Fruit fly (Drosophila melanogaster) whole organism, prepupa: ENCODE measurements around the gene CG8326.

Experiments used
- Blimp-1 ChIP-seq: fragments of 200-800 bp; sonication (Bioruptor generic); optimal IDR thresholded peaks from 3 replicates; lab custom pipeline; 2017; ENCODE audit warnings: missing biosample characterization, missing genetic modification characterization, mild to moderate bottlenecking, moderate library complexity, missing genetic modification reagents
- CG10631 ChIP-seq: fragments of 200-800 bp; sonication (Bioruptor generic); optimal IDR thresholded peaks from 2 replicates; lab custom pipeline; 2016; ENCODE audit warnings: missing biosample characterization, missing genetic modification characterization
- CG11294 ChIP-seq: fragments of 200-800 bp; sonication (Bioruptor generic); IDR thresholded peaks from 2 replicates; pipeline ENCODE4 v1.3.6; 2022; ENCODE audit warnings: missing biosample characterization, missing genetic modification characterization
- CG11762 ChIP-seq: fragments of 200-800 bp; sonication (Bioruptor generic); optimal IDR thresholded peaks from 3 replicates; lab custom pipeline; 2016; ENCODE audit warnings: missing biosample characterization, missing genetic modification characterization; ENCODE audit not compliant: insufficient read depth
- CG11902 ChIP-seq: fragments of 200-800 bp; sonication (Bioruptor generic); optimal IDR thresholded peaks from 3 replicates; lab custom pipeline; 2016; ENCODE audit warnings: missing biosample characterization, missing genetic modification characterization
- CG15336 ChIP-seq: fragments of 200-800 bp; sonication (Bioruptor generic); IDR thresholded peaks from 2 replicates; pipeline ENCODE4 v1.3.6; 2022; ENCODE audit warnings: missing biosample characterization, missing genetic modification characterization
- CG1621 ChIP-seq: fragments of 200-800 bp; sonication (Bioruptor generic); optimal IDR thresholded peaks from 3 replicates; lab custom pipeline; 2018; ENCODE audit warnings: missing biosample characterization, mild to moderate bottlenecking, missing genetic modification characterization
- CG16779 ChIP-seq: fragments of 200-800 bp; sonication (Bioruptor generic); optimal IDR thresholded peaks from 3 replicates; lab custom pipeline; 2017; ENCODE audit warnings: missing biosample characterization, mild to moderate bottlenecking, missing genetic modification characterization
- CG3032 ChIP-seq: fragments of 200-800 bp; optimal IDR thresholded peaks from 2 replicates; lab custom pipeline; 2019; ENCODE audit warnings: missing biosample characterization, mild to moderate bottlenecking, missing genetic modification characterization, moderate library complexity
- CG31627 ChIP-seq: fragments of 200-800 bp; sonication (Bioruptor generic); optimal IDR thresholded peaks from 3 replicates; lab custom pipeline; 2016; ENCODE audit warnings: missing biosample characterization, missing genetic modification characterization
- CG34406 ChIP-seq: fragments of 200-800 bp; sonication (Bioruptor generic); optimal IDR thresholded peaks from 3 replicates; lab custom pipeline; 2016; ENCODE audit warnings: missing biosample characterization, missing genetic modification characterization
- CG3919 ChIP-seq: fragments of 200-800 bp; sonication (Bioruptor generic); optimal IDR thresholded peaks from 3 replicates; lab custom pipeline; 2016; ENCODE audit warnings: missing biosample characterization, missing genetic modification characterization
- CG6276 ChIP-seq: fragments of 200-800 bp; sonication (Bioruptor generic); optimal IDR thresholded peaks from 2 replicates; lab custom pipeline; 2017; ENCODE audit warnings: missing biosample characterization, mild to moderate bottlenecking, missing genetic modification characterization
- CG6792 ChIP-seq: fragments of 200-800 bp; sonication (Bioruptor generic); optimal IDR thresholded peaks from 3 replicates; lab custom pipeline; 2016; ENCODE audit warnings: missing biosample characterization, missing genetic modification characterization
- CG6808 ChIP-seq: fragments of 200-800 bp; sonication (Bioruptor generic); optimal IDR thresholded peaks from 3 replicates; lab custom pipeline; 2017; ENCODE audit warnings: missing biosample characterization, missing genetic modification characterization, mild to moderate bottlenecking, moderate library complexity, missing genetic modification reagents
- CG6854 ChIP-seq: fragments of 200-800 bp; sonication (Bioruptor generic); optimal IDR thresholded peaks from 2 replicates; lab custom pipeline; 2017; ENCODE audit warnings: missing biosample characterization, mild to moderate bottlenecking, missing genetic modification characterization
- CG7368 ChIP-seq: fragments of 200-800 bp; sonication (Bioruptor generic); optimal IDR thresholded peaks from 3 replicates; lab custom pipeline; 2016; ENCODE audit warnings: missing biosample characterization, missing genetic modification characterization
- CG8119 ChIP-seq: fragments of 200-800 bp; sonication (Bioruptor generic); IDR thresholded peaks from 3 replicates; pipeline ENCODE4 v1.3.6; 2022; ENCODE audit warnings: missing biosample characterization, missing genetic modification characterization
- CG8319 ChIP-seq: fragments of 200-800 bp; sonication (Bioruptor generic); optimal IDR thresholded peaks from 3 replicates; lab custom pipeline; 2016; ENCODE audit warnings: missing biosample characterization, missing genetic modification characterization
- CG9139 ChIP-seq: fragments of 200-800 bp; sonication (Bioruptor generic); optimal IDR thresholded peaks from 3 replicates; lab custom pipeline; 2017; ENCODE audit warnings: missing biosample characterization, mild to moderate bottlenecking, missing genetic modification characterization
- Eip78C ChIP-seq: fragments of 200-800 bp; sonication (Bioruptor generic); peaks from one replicate; lab custom pipeline; 2016; ENCODE audit warnings: missing biosample characterization, missing genetic modification characterization
- Eip93F ChIP-seq: fragments of 200-800 bp; sonication (Bioruptor generic); optimal IDR thresholded peaks from 2 replicates; lab custom pipeline; 2016; ENCODE audit warnings: missing biosample characterization, mild to moderate bottlenecking, missing genetic modification characterization
- Ets96B ChIP-seq: fragments of 200-800 bp; optimal IDR thresholded peaks from 2 replicates; lab custom pipeline; 2019; ENCODE audit warnings: missing biosample characterization, mild to moderate bottlenecking, missing genetic modification characterization, moderate library complexity
- Gug ChIP-seq: fragments of 200-800 bp; sonication (Bioruptor generic); IDR thresholded peaks from 2 replicates; pipeline ENCODE4 v1.3.6; 2022; ENCODE audit warnings: missing biosample characterization, missing genetic modification characterization
- Hr38 ChIP-seq: sonication (Bioruptor generic); optimal IDR thresholded peaks from 2 replicates; lab custom pipeline; 2016; ENCODE audit warnings: missing biosample characterization, missing genetic modification characterization
- Hr39 ChIP-seq: fragments of 200-800 bp; sonication (Bioruptor generic); optimal IDR thresholded peaks from 2 replicates; lab custom pipeline; 2016; ENCODE audit warnings: missing biosample characterization, missing genetic modification characterization
- Hr4 ChIP-seq: fragments of 200-800 bp; sonication (Bioruptor generic); optimal IDR thresholded peaks from 3 replicates; lab custom pipeline; 2016; ENCODE audit warnings: missing biosample characterization, missing genetic modification characterization
- Lpt ChIP-seq: fragments of 200-800 bp; sonication (Bioruptor generic); optimal IDR thresholded peaks from 3 replicates; lab custom pipeline; 2016; ENCODE audit warnings: missing biosample characterization, missing genetic modification characterization
- Met ChIP-seq: fragments of 200-800 bp; sonication (Bioruptor generic); optimal IDR thresholded peaks from 3 replicates; lab custom pipeline; 2016; ENCODE audit warnings: missing biosample characterization, missing genetic modification characterization
- Smox ChIP-seq: fragments of 200-800 bp; sonication (Bioruptor generic); optimal IDR thresholded peaks from 3 replicates; lab custom pipeline; 2016; ENCODE audit warnings: missing biosample characterization, missing genetic modification characterization
- Sox102F ChIP-seq: fragments of 200-800 bp; sonication (Bioruptor generic); optimal IDR thresholded peaks from 2 replicates; lab custom pipeline; 2016; ENCODE audit warnings: missing biosample characterization, mild to moderate bottlenecking, missing genetic modification characterization
- Sox14 ChIP-seq: fragments of 200-800 bp; sonication (Bioruptor generic); optimal IDR thresholded peaks from 3 replicates; lab custom pipeline; 2016; ENCODE audit warnings: missing biosample characterization, missing genetic modification characterization
- Sox15 ChIP-seq: fragments of 200-800 bp; sonication (Bioruptor generic); optimal IDR thresholded peaks from 3 replicates; lab custom pipeline; 2016; ENCODE audit warnings: missing biosample characterization, missing genetic modification characterization
- achi ChIP-seq: fragments of 200-800 bp; sonication (Bioruptor generic); optimal IDR thresholded peaks from 3 replicates; lab custom pipeline; 2016; ENCODE audit warnings: missing biosample characterization, missing genetic modification characterization
- cyc ChIP-seq: fragments of 200-800 bp; sonication (Bioruptor generic); optimal IDR thresholded peaks from 3 replicates; lab custom pipeline; 2016; ENCODE audit warnings: missing biosample characterization, missing genetic modification characterization
- dac ChIP-seq: fragments of 200-800 bp; sonication (Bioruptor generic); optimal IDR thresholded peaks from 2 replicates; lab custom pipeline; 2017; ENCODE audit warnings: missing biosample characterization, mild to moderate bottlenecking, missing genetic modification characterization
- dsx ChIP-seq: fragments of 200-800 bp; optimal IDR thresholded peaks from 3 replicates; lab custom pipeline; 2019; ENCODE audit warnings: missing biosample characterization, mild to moderate bottlenecking, missing genetic modification characterization, moderate library complexity; ENCODE audit not compliant: poor library complexity, severe bottlenecking
- eg ChIP-seq: fragments of 200-800 bp; sonication (Bioruptor generic); IDR thresholded peaks from 3 replicates; pipeline ENCODE4 v1.3.6; 2022; ENCODE audit warnings: missing biosample characterization, missing genetic modification characterization
- fkh ChIP-seq: fragments of 200-800 bp; sonication (Bioruptor generic); optimal IDR thresholded peaks from 3 replicates; lab custom pipeline; 2017; ENCODE audit warnings: missing biosample characterization, mild to moderate bottlenecking, missing genetic modification characterization, moderate library complexity
- lz ChIP-seq: fragments of 200-800 bp; sonication (Bioruptor generic); optimal IDR thresholded peaks from 3 replicates; lab custom pipeline; 2016; ENCODE audit warnings: missing biosample characterization, missing genetic modification characterization
- net ChIP-seq: fragments of 200-800 bp; sonication (Bioruptor generic); optimal IDR thresholded peaks from 3 replicates; lab custom pipeline; 2016; ENCODE audit warnings: missing biosample characterization, missing genetic modification characterization
- pdm3 ChIP-seq: fragments of 200-800 bp; sonication (Bioruptor generic); optimal IDR thresholded peaks from 3 replicates; lab custom pipeline; 2016; ENCODE audit warnings: missing biosample characterization, missing genetic modification characterization
- salr ChIP-seq, 2 experiments: fragments of 200-800 bp; sonication (Bioruptor generic); optimal IDR thresholded peaks; 3 replicates each; lab custom pipeline; 2016 to 2018; ENCODE audit warnings: missing biosample characterization in 2 of 2, missing genetic modification characterization in 2 of 2, mild to moderate bottlenecking in 1 of 2
- spab ChIP-seq: fragments of 200-800 bp; sonication (Bioruptor generic); optimal IDR thresholded peaks from 2 replicates; lab custom pipeline; 2017; ENCODE audit warnings: missing biosample characterization, mild to moderate bottlenecking, missing genetic modification characterization, missing genetic modification reagents
- ss ChIP-seq, 2 experiments: fragments of 200-800 bp; sonication (Bioruptor generic); optimal IDR thresholded peaks; 2 replicates in 1 of 2; 3 replicates in 1 of 2; lab custom pipeline; 2017 to 2018; ENCODE audit warnings: mild to moderate bottlenecking in 2 of 2, missing biosample characterization in 2 of 2, missing genetic modification characterization in 2 of 2, moderate library complexity in 1 of 2
- svp ChIP-seq: fragments of 200-800 bp; sonication (Bioruptor generic); peaks from one replicate; lab custom pipeline; 2016; ENCODE audit warnings: missing biosample characterization, missing genetic modification characterization
- topi ChIP-seq: fragments of 200-800 bp; sonication (Bioruptor generic); optimal IDR thresholded peaks from 3 replicates; lab custom pipeline; 2016; ENCODE audit warnings: missing biosample characterization, missing genetic modification characterization
- vri ChIP-seq: fragments of 200-800 bp; sonication (Bioruptor generic); optimal IDR thresholded peaks from 3 replicates; lab custom pipeline; 2016; ENCODE audit warnings: missing biosample characterization, mild to moderate bottlenecking, missing genetic modification characterization

The CG8326 gene

DNA sequence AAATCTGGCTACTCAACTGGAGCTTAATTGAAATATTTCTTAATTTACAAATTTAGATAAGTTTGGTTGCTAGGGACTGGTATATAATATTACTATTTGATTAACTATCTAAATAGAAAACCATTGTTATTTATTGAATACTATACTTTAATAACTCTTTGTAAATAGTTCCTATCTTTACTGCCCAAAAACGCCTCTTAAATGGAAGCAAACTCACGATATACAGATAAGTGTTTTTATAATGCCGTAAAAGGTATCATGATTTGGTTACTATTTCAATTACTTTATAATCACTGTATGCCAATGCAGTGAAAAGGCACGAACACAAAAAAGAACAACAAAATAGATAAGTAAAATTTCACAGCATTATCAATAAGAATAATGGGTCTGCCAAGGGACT is 3.5 kb downstream of the CG8326 start:
- TF ChIP-seq CG34406 (no peak), salr (GFP tag; optimal IDR thresholded peaks at IDR 0.05; lab: Kevin White, UChicago) (no peak), Eip93F (GFP tag; lab: Kevin White, UChicago) (no peak), pdm3 (GFP tag; lab: Kevin White, UChicago) (no peak), Sox14 (GFP tag; lab: Kevin White, UChicago) (no peak), CG11902 (GFP tag; lab: Kevin White, UChicago) (no peak), Lpt (no peak), Met (no peak), Blimp-1 (GFP tag; lab: Kevin White, UChicago) (no peak), Sox102F (GFP tag; lab: Kevin White, UChicago) (no peak), CG11762 (GFP tag; lab: Kevin White, UChicago) (no peak), CG16779 (tag; lab: Kevin White, UChicago) (no peak)

DNA sequence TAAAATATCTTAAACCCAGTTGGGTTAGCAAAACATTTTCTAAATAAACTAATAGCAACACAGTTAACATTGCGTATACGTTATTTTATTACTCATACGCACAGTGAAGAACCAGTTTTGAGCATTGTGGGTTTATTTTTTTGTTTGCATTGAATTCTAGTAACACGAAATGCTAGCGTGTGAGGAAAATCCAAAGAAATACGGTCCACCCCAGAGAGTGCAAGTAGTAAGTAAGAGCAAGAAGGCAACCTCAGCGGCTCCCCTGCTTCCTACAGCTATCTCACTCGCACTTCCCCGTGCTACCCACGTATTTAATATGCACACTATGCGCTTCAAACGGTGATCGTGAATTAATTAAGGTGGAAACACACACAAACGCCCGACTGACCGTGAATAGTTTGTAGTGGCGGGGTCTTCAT is 4.3 kb downstream of the CG8326 start:
- peak; percentile 83 for TF ChIP-seq CG7368 (GFP tag; lab: Kevin White, UChicago)
- peak; percentile 95 for TF ChIP-seq Met
- TF ChIP-seq CG6854 (GFP tag; lab: Kevin White, UChicago), result peak; percentile 90
- TF ChIP-seq CG3919 (GFP tag; lab: Kevin White, UChicago), result peak; percentile 89
- TF ChIP-seq CG11762 (GFP tag; lab: Kevin White, UChicago), result peak; percentile 85
- peak; percentile 71 for TF ChIP-seq CG11902 (GFP tag; lab: Kevin White, UChicago)
- peak; percentile 92 for TF ChIP-seq CG31627 (GFP tag; lab: Kevin White, UChicago)
- peak; percentile 64 to 84 for TF ChIP-seq salr (GFP tag; optimal IDR thresholded peaks at IDR 0.05; lab: Kevin White, UChicago)
- peak; percentile 81 for TF ChIP-seq Eip93F (GFP tag; lab: Kevin White, UChicago)
- TF ChIP-seq Hr38, result no peak
- TF ChIP-seq Eip78C (GFP tag; lab: Kevin White, UChicago), result peak; percentile 97
- TF ChIP-seq CG10631 (GFP tag; lab: Kevin White, UChicago), result peak; percentile 75
- peak; percentile 74 to 81 for TF ChIP-seq ss (GFP tag; optimal IDR thresholded peaks at IDR 0.05; lab: Kevin White, UChicago)
- TF ChIP-seq topi, result peak; percentile 97
- TF ChIP-seq CG6792 (GFP tag; lab: Kevin White, UChicago), result peak; percentile 89
- TF ChIP-seq CG6808, result peak; percentile 84
- TF ChIP-seq Hr39 (GFP tag; lab: Kevin White, UChicago), result peak; percentile 92
- peak; percentile 92 for TF ChIP-seq CG6276 (GFP tag; lab: Kevin White, UChicago)
- TF ChIP-seq Ets96B (tag; lab: Kevin White, UChicago), result peak; percentile 76
- peak; percentile 2 for TF ChIP-seq vri (GFP tag; lab: Kevin White, UChicago)
- TF ChIP-seq fkh (GFP tag; lab: Kevin White, UChicago), result peak; percentile 51
- TF ChIP-seq Sox15 (GFP tag; lab: Kevin White, UChicago), result peak; percentile 83
- TF ChIP-seq dsx (GFP tag; lab: Kevin White, UChicago), result peak; percentile 74
- TF ChIP-seq CG1621, result peak; percentile 80
- peak; percentile 73 for TF ChIP-seq Gug
- TF ChIP-seq Smox (GFP tag; lab: Kevin White, UChicago), result peak; percentile 92
- peak; percentile 91 for TF ChIP-seq CG34406
- TF ChIP-seq CG11294 (GFP tag; lab: Robert Waterston, UW), result peak; percentile 84
- TF ChIP-seq CG15336, result peak; percentile 95
- TF ChIP-seq CG3032 (tag; lab: Kevin White, UChicago), result peak; percentile 77
- TF ChIP-seq spab (GFP tag; lab: Kevin White, UChicago), result peak; percentile 65
- peak; percentile 97 for TF ChIP-seq svp
- TF ChIP-seq net (GFP tag; lab: Kevin White, UChicago), result peak; percentile 90
- TF ChIP-seq cyc, result peak; percentile 92
- peak; percentile 95 for TF ChIP-seq Sox102F (GFP tag; lab: Kevin White, UChicago)
- peak; percentile 83 for TF ChIP-seq dac
- peak; percentile 87 for TF ChIP-seq achi (GFP tag; lab: Kevin White, UChicago)
- TF ChIP-seq lz, result peak; percentile 95
- TF ChIP-seq CG16779 (tag; lab: Kevin White, UChicago), result peak; percentile 82
- peak; percentile 92 for TF ChIP-seq CG8119 (GFP tag; lab: Robert Waterston, UW)
- peak; percentile 68 for TF ChIP-seq CG9139
- peak; percentile 92 for TF ChIP-seq Hr4 (GFP tag; lab: Kevin White, UChicago)
- peak; percentile 91 for TF ChIP-seq Sox14 (GFP tag; lab: Kevin White, UChicago)
- peak; percentile 92 for TF ChIP-seq eg (GFP tag; lab: Robert Waterston, UW)
- TF ChIP-seq Blimp-1 (GFP tag; lab: Kevin White, UChicago), result peak; percentile 81
- TF ChIP-seq CG8319 (GFP tag; lab: Kevin White, UChicago), result peak; percentile 83
